Worm (Caenorhabditis elegans) whole organism, L4 larva: ENCODE measurements around the gene Y11D7A.9.

ENCODE experiments used
- R02D3.7 ChIP-seq: fragments of 150-350 bp; sonication (generic microtip); optimal IDR thresholded peaks from 3 replicates; lab custom pipeline; 2014; ENCODE audit warnings: missing biosample characterization, missing genetic modification characterization
- fkh-10 ChIP-seq: fragments of 150-350 bp; optimal IDR thresholded peaks from 2 replicates; lab custom pipeline; 2014; ENCODE audit warnings: missing biosample characterization, missing genetic modification reagents, missing genetic modification characterization
- nhr-11 ChIP-seq: fragments of 150-350 bp; optimal IDR thresholded peaks from 2 replicates; lab custom pipeline; 2014; ENCODE audit warnings: missing biosample characterization, missing genetic modification characterization
- nhr-6 ChIP-seq: fragments of 150-350 bp; optimal IDR thresholded peaks from 2 replicates; lab custom pipeline; 2014; ENCODE audit warnings: missing biosample characterization, missing genetic modification characterization
- nhr-76 ChIP-seq: fragments of 150-350 bp; optimal IDR thresholded peaks from 2 replicates; lab custom pipeline; 2014; ENCODE audit warnings: missing biosample characterization, missing genetic modification characterization
- snpc-4 ChIP-seq: fragments of 150-350 bp; optimal IDR thresholded peaks from 2 replicates; lab custom pipeline; 2014; ENCODE audit warnings: missing biosample characterization, missing genetic modification characterization

DNA sequence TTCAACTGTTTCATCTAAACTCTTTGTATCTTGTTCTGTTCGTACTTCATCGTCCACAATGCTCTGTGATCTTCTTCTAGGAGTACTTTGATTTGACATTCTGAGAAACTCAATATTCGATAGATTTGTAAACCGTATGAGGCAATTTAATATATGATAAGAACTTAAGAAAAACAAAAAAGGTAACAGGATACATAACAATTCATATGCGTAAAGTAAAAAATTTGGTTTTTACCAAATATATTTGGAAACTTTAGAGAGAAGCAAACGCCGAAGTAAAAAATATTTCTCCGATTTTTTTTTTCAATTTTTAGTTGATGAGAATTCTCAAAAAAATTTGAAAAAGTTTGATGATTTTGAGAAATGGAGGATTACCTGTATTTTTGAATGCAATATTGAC lies 10.5 kb upstream of the Y11D7A.9 start, which contains the start of gene Y11D7A.19:
- TF ChIP-seq snpc-4 (tag; lab: Kevin White, UChicago) (no peak), nhr-6 (tag; lab: Kevin White, UChicago) (no peak), R02D3.7 (tag; lab: Kevin White, UChicago) (no peak), fkh-10 (GFP tag; lab: Kevin White, UChicago) (no peak), nhr-76 (tag; lab: Kevin White, UChicago) (no peak), nhr-11 (tag; lab: Kevin White, UChicago) (no peak)
